Worm (Caenorhabditis elegans): Measurements from ENCODE around the gene Y37E11AL.3.

DNA sequence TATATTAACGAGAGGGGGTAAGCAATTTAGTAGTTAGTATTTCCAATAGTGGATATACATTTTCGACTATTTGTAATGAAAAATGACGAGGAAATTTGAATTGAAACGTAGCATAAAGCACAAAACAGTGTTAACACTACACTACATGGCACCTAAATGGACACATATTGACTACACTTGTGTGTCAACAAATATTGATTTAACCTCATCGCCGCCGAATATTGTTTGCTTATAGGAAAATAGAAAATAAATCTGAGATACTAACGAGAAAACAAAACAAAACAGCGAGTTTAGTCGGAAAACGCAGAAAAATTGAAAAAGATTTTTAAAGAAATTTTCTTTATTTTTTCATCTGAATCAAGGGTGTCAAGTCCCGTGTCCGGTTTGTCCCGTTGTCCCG, 25.9 kb downstream of the Y37E11AL.3 start:
- no peak for TF ChIP-seq tbx-2 (tag; optimal IDR thresholded peaks at IDR 0.05)
- no peak for TF ChIP-seq nfya-1 (tag; optimal IDR thresholded peaks at IDR 0.05)
- no peak for TF ChIP-seq ama-1 (optimal IDR thresholded peaks at IDR 0.05)
